Fruit fly (Drosophila melanogaster) whole organism, prepupa: Measurements from ENCODE around the gene CG32576.

Experiments used
- Blimp-1 ChIP-seq: fragments of 200-800 bp; sonication (Bioruptor generic); optimal IDR thresholded peaks from 3 replicates; lab custom pipeline; 2017; ENCODE audit warnings: missing biosample characterization, missing genetic modification characterization, mild to moderate bottlenecking, moderate library complexity, missing genetic modification reagents
- CG10631 ChIP-seq: fragments of 200-800 bp; sonication (Bioruptor generic); optimal IDR thresholded peaks from 2 replicates; lab custom pipeline; 2016; ENCODE audit warnings: missing biosample characterization, missing genetic modification characterization
- CG10669 ChIP-seq: fragments of 200-800 bp; sonication (Bioruptor generic); optimal IDR thresholded peaks from 3 replicates; lab custom pipeline; 2018; ENCODE audit warnings: missing biosample characterization, mild to moderate bottlenecking, missing genetic modification characterization, moderate library complexity
- CG11294 ChIP-seq: fragments of 200-800 bp; sonication (Bioruptor generic); IDR thresholded peaks from 2 replicates; pipeline ENCODE4 v1.3.6; 2022; ENCODE audit warnings: missing biosample characterization, missing genetic modification characterization
- CG11762 ChIP-seq: fragments of 200-800 bp; sonication (Bioruptor generic); optimal IDR thresholded peaks from 3 replicates; lab custom pipeline; 2016; ENCODE audit warnings: missing biosample characterization, missing genetic modification characterization; ENCODE audit not compliant: insufficient read depth
- CG11902 ChIP-seq: fragments of 200-800 bp; sonication (Bioruptor generic); optimal IDR thresholded peaks from 3 replicates; lab custom pipeline; 2016; ENCODE audit warnings: missing biosample characterization, missing genetic modification characterization
- CG15336 ChIP-seq: fragments of 200-800 bp; sonication (Bioruptor generic); IDR thresholded peaks from 2 replicates; pipeline ENCODE4 v1.3.6; 2022; ENCODE audit warnings: missing biosample characterization, missing genetic modification characterization
- CG1621 ChIP-seq: fragments of 200-800 bp; sonication (Bioruptor generic); optimal IDR thresholded peaks from 3 replicates; lab custom pipeline; 2018; ENCODE audit warnings: missing biosample characterization, mild to moderate bottlenecking, missing genetic modification characterization
- CG16779 ChIP-seq: fragments of 200-800 bp; sonication (Bioruptor generic); optimal IDR thresholded peaks from 3 replicates; lab custom pipeline; 2017; ENCODE audit warnings: missing biosample characterization, mild to moderate bottlenecking, missing genetic modification characterization
- CG3032 ChIP-seq: fragments of 200-800 bp; optimal IDR thresholded peaks from 2 replicates; lab custom pipeline; 2019; ENCODE audit warnings: missing biosample characterization, mild to moderate bottlenecking, missing genetic modification characterization, moderate library complexity
- CG31627 ChIP-seq: fragments of 200-800 bp; sonication (Bioruptor generic); optimal IDR thresholded peaks from 3 replicates; lab custom pipeline; 2016; ENCODE audit warnings: missing biosample characterization, missing genetic modification characterization
- CG34406 ChIP-seq: fragments of 200-800 bp; sonication (Bioruptor generic); optimal IDR thresholded peaks from 3 replicates; lab custom pipeline; 2016; ENCODE audit warnings: missing biosample characterization, missing genetic modification characterization
- CG3919 ChIP-seq: fragments of 200-800 bp; sonication (Bioruptor generic); optimal IDR thresholded peaks from 3 replicates; lab custom pipeline; 2016; ENCODE audit warnings: missing biosample characterization, missing genetic modification characterization
- CG4318 ChIP-seq: fragments of 200-800 bp; sonication (Bioruptor generic); optimal IDR thresholded peaks from 3 replicates; lab custom pipeline; 2017; ENCODE audit warnings: missing biosample characterization, mild to moderate bottlenecking, missing genetic modification characterization
- CG6163 ChIP-seq: fragments of 200-800 bp; sonication (Bioruptor generic); IDR thresholded peaks from 3 replicates; pipeline ENCODE4 v1.3.6; 2022; ENCODE audit warnings: missing biosample characterization, missing genetic modification characterization
- CG6276 ChIP-seq: fragments of 200-800 bp; sonication (Bioruptor generic); optimal IDR thresholded peaks from 2 replicates; lab custom pipeline; 2017; ENCODE audit warnings: missing biosample characterization, mild to moderate bottlenecking, missing genetic modification characterization
- CG6808 ChIP-seq: fragments of 200-800 bp; sonication (Bioruptor generic); optimal IDR thresholded peaks from 3 replicates; lab custom pipeline; 2017; ENCODE audit warnings: missing biosample characterization, missing genetic modification characterization, mild to moderate bottlenecking, moderate library complexity, missing genetic modification reagents
- CG6854 ChIP-seq: fragments of 200-800 bp; sonication (Bioruptor generic); optimal IDR thresholded peaks from 2 replicates; lab custom pipeline; 2017; ENCODE audit warnings: missing biosample characterization, mild to moderate bottlenecking, missing genetic modification characterization
- CG7368 ChIP-seq: fragments of 200-800 bp; sonication (Bioruptor generic); optimal IDR thresholded peaks from 3 replicates; lab custom pipeline; 2016; ENCODE audit warnings: missing biosample characterization, missing genetic modification characterization
- CG8119 ChIP-seq: fragments of 200-800 bp; sonication (Bioruptor generic); IDR thresholded peaks from 3 replicates; pipeline ENCODE4 v1.3.6; 2022; ENCODE audit warnings: missing biosample characterization, missing genetic modification characterization
- CG8319 ChIP-seq: fragments of 200-800 bp; sonication (Bioruptor generic); optimal IDR thresholded peaks from 3 replicates; lab custom pipeline; 2016; ENCODE audit warnings: missing biosample characterization, missing genetic modification characterization
- CG8632 ChIP-seq: fragments of 200-800 bp; sonication (Bioruptor generic); optimal IDR thresholded peaks from 3 replicates; lab custom pipeline; 2016; ENCODE audit warnings: missing biosample characterization, missing genetic modification characterization
- CG9139 ChIP-seq: fragments of 200-800 bp; sonication (Bioruptor generic); optimal IDR thresholded peaks from 3 replicates; lab custom pipeline; 2017; ENCODE audit warnings: missing biosample characterization, mild to moderate bottlenecking, missing genetic modification characterization
- Eip75B ChIP-seq: fragments of 200-800 bp; sonication (Bioruptor generic); optimal IDR thresholded peaks from 3 replicates; lab custom pipeline; 2016; ENCODE audit warnings: missing biosample characterization, missing genetic modification characterization
- Eip78C ChIP-seq: fragments of 200-800 bp; sonication (Bioruptor generic); peaks from one replicate; lab custom pipeline; 2016; ENCODE audit warnings: missing biosample characterization, missing genetic modification characterization
- Ets21C ChIP-seq: fragments of 200-800 bp; sonication (Bioruptor generic); optimal IDR thresholded peaks from 3 replicates; lab custom pipeline; 2016; ENCODE audit warnings: missing biosample characterization, missing genetic modification characterization
- Gug ChIP-seq: fragments of 200-800 bp; sonication (Bioruptor generic); IDR thresholded peaks from 2 replicates; pipeline ENCODE4 v1.3.6; 2022; ENCODE audit warnings: missing biosample characterization, missing genetic modification characterization
- Hr38 ChIP-seq: sonication (Bioruptor generic); optimal IDR thresholded peaks from 2 replicates; lab custom pipeline; 2016; ENCODE audit warnings: missing biosample characterization, missing genetic modification characterization
- Hr39 ChIP-seq: fragments of 200-800 bp; sonication (Bioruptor generic); optimal IDR thresholded peaks from 2 replicates; lab custom pipeline; 2016; ENCODE audit warnings: missing biosample characterization, missing genetic modification characterization
- Lpt ChIP-seq: fragments of 200-800 bp; sonication (Bioruptor generic); optimal IDR thresholded peaks from 3 replicates; lab custom pipeline; 2016; ENCODE audit warnings: missing biosample characterization, missing genetic modification characterization
- Met ChIP-seq: fragments of 200-800 bp; sonication (Bioruptor generic); optimal IDR thresholded peaks from 3 replicates; lab custom pipeline; 2016; ENCODE audit warnings: missing biosample characterization, missing genetic modification characterization
- OdsH ChIP-seq: fragments of 200-800 bp; sonication (Bioruptor generic); optimal IDR thresholded peaks from 3 replicates; lab custom pipeline; 2016; ENCODE audit warnings: missing biosample characterization, missing genetic modification characterization
- Smox ChIP-seq: fragments of 200-800 bp; sonication (Bioruptor generic); optimal IDR thresholded peaks from 3 replicates; lab custom pipeline; 2016; ENCODE audit warnings: missing biosample characterization, missing genetic modification characterization
- Sox102F ChIP-seq: fragments of 200-800 bp; sonication (Bioruptor generic); optimal IDR thresholded peaks from 2 replicates; lab custom pipeline; 2016; ENCODE audit warnings: missing biosample characterization, mild to moderate bottlenecking, missing genetic modification characterization
- Sox14 ChIP-seq: fragments of 200-800 bp; sonication (Bioruptor generic); optimal IDR thresholded peaks from 3 replicates; lab custom pipeline; 2016; ENCODE audit warnings: missing biosample characterization, missing genetic modification characterization
- Sox15 ChIP-seq: fragments of 200-800 bp; sonication (Bioruptor generic); optimal IDR thresholded peaks from 3 replicates; lab custom pipeline; 2016; ENCODE audit warnings: missing biosample characterization, missing genetic modification characterization
- achi ChIP-seq: fragments of 200-800 bp; sonication (Bioruptor generic); optimal IDR thresholded peaks from 3 replicates; lab custom pipeline; 2016; ENCODE audit warnings: missing biosample characterization, missing genetic modification characterization
- acj6 ChIP-seq: fragments of 200-800 bp; sonication (Bioruptor generic); optimal IDR thresholded peaks from 3 replicates; lab custom pipeline; 2016; ENCODE audit warnings: missing biosample characterization, missing genetic modification characterization
- cyc ChIP-seq: fragments of 200-800 bp; sonication (Bioruptor generic); optimal IDR thresholded peaks from 3 replicates; lab custom pipeline; 2016; ENCODE audit warnings: missing biosample characterization, missing genetic modification characterization
- dac ChIP-seq: fragments of 200-800 bp; sonication (Bioruptor generic); optimal IDR thresholded peaks from 2 replicates; lab custom pipeline; 2017; ENCODE audit warnings: missing biosample characterization, mild to moderate bottlenecking, missing genetic modification characterization
- dsx ChIP-seq: fragments of 200-800 bp; optimal IDR thresholded peaks from 3 replicates; lab custom pipeline; 2019; ENCODE audit warnings: missing biosample characterization, mild to moderate bottlenecking, missing genetic modification characterization, moderate library complexity; ENCODE audit not compliant: poor library complexity, severe bottlenecking
- eg ChIP-seq: fragments of 200-800 bp; sonication (Bioruptor generic); IDR thresholded peaks from 3 replicates; pipeline ENCODE4 v1.3.6; 2022; ENCODE audit warnings: missing biosample characterization, missing genetic modification characterization
- esn ChIP-seq: fragments of 200-800 bp; sonication (Bioruptor generic); optimal IDR thresholded peaks from 2 replicates; lab custom pipeline; 2016; ENCODE audit warnings: missing biosample characterization, mild to moderate bottlenecking, missing genetic modification characterization, moderate library complexity
- fd59A ChIP-seq: fragments of 200-800 bp; sonication (Bioruptor generic); optimal IDR thresholded peaks from 2 replicates; lab custom pipeline; 2017; ENCODE audit warnings: missing biosample characterization, mild to moderate bottlenecking, missing genetic modification characterization, missing genetic modification reagents
- fd85E ChIP-seq: fragments of 200-800 bp; sonication (Bioruptor generic); optimal IDR thresholded peaks from 3 replicates; lab custom pipeline; 2016; ENCODE audit warnings: missing biosample characterization, missing genetic modification characterization
- lz ChIP-seq: fragments of 200-800 bp; sonication (Bioruptor generic); optimal IDR thresholded peaks from 3 replicates; lab custom pipeline; 2016; ENCODE audit warnings: missing biosample characterization, missing genetic modification characterization
- net ChIP-seq: fragments of 200-800 bp; sonication (Bioruptor generic); optimal IDR thresholded peaks from 3 replicates; lab custom pipeline; 2016; ENCODE audit warnings: missing biosample characterization, missing genetic modification characterization
- salr ChIP-seq, 2 experiments: fragments of 200-800 bp; sonication (Bioruptor generic); optimal IDR thresholded peaks; 3 replicates each; lab custom pipeline; 2016 to 2018; ENCODE audit warnings: missing biosample characterization in 2 of 2, missing genetic modification characterization in 2 of 2, mild to moderate bottlenecking in 1 of 2
- spab ChIP-seq: fragments of 200-800 bp; sonication (Bioruptor generic); optimal IDR thresholded peaks from 2 replicates; lab custom pipeline; 2017; ENCODE audit warnings: missing biosample characterization, mild to moderate bottlenecking, missing genetic modification characterization, missing genetic modification reagents
- ss ChIP-seq, 2 experiments: fragments of 200-800 bp; sonication (Bioruptor generic); optimal IDR thresholded peaks; 2 replicates in 1 of 2; 3 replicates in 1 of 2; lab custom pipeline; 2017 to 2018; ENCODE audit warnings: mild to moderate bottlenecking in 2 of 2, missing biosample characterization in 2 of 2, missing genetic modification characterization in 2 of 2, moderate library complexity in 1 of 2
- svp ChIP-seq: fragments of 200-800 bp; sonication (Bioruptor generic); peaks from one replicate; lab custom pipeline; 2016; ENCODE audit warnings: missing biosample characterization, missing genetic modification characterization
- topi ChIP-seq: fragments of 200-800 bp; sonication (Bioruptor generic); optimal IDR thresholded peaks from 3 replicates; lab custom pipeline; 2016; ENCODE audit warnings: missing biosample characterization, missing genetic modification characterization
- vri ChIP-seq: fragments of 200-800 bp; sonication (Bioruptor generic); optimal IDR thresholded peaks from 3 replicates; lab custom pipeline; 2016; ENCODE audit warnings: missing biosample characterization, mild to moderate bottlenecking, missing genetic modification characterization

Gene CG32576

DNA sequence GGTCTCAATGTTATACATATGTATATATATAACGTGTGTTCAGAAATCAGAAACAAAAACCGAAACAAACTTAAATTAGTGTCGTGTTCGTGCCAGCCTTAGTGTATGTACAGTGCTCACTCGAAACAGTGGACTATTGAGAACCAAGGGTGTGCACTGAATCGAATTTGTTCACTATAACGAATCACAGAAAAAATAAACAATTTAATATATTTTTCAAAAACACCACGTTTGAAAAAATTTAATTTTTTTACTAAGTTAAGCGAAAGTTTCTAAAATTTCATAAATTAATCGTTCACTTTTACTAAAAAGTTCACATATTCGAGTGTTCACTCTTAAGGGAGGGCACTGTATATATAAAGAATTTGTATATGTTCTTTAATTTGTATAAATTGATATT lies 3.1 kb downstream of the CG32576 start:
- TF ChIP-seq OdsH (peak; percentile 38), CG31627 (peak; percentile 19), CG10631 (peak; percentile 11), fd85E (GFP tag; lab: Kevin White, UChicago) (no peak), fd59A (GFP tag; lab: Kevin White, UChicago) (no peak), CG15336 (no peak), CG10669 (GFP tag; lab: Kevin White, UChicago) (no peak), CG8319 (GFP tag; lab: Kevin White, UChicago) (no peak), Blimp-1 (no peak), Gug (GFP tag; lab: Robert Waterston, UW) (no peak), CG6854 (no peak), CG11294 (GFP tag; lab: Robert Waterston, UW) (no peak), Sox14 (GFP tag; lab: Kevin White, UChicago) (no peak), CG4318 (GFP tag; lab: Kevin White, UChicago) (no peak), dsx (GFP tag; lab: Kevin White, UChicago) (no peak), Hr39 (peak; percentile 26), achi (GFP tag; lab: Kevin White, UChicago) (no peak), spab (GFP tag; lab: Kevin White, UChicago) (no peak), acj6 (GFP tag; lab: Kevin White, UChicago) (peak; percentile 17), Met (peak; percentile 43), Smox (GFP tag; lab: Kevin White, UChicago) (peak; percentile 34), Eip75B (GFP tag; lab: Kevin White, UChicago) (peak; percentile 18), CG6808 (no peak), ss (GFP tag; optimal IDR thresholded peaks at IDR 0.05; lab: Kevin White, UChicago) (no peak), cyc (GFP tag; lab: Kevin White, UChicago) (no peak), CG8632 (GFP tag; lab: Kevin White, UChicago) (no peak), CG3919 (GFP tag; lab: Kevin White, UChicago) (no peak), lz (peak; percentile 20), Eip78C (GFP tag; lab: Kevin White, UChicago) (peak; percentile 79), vri (GFP tag; lab: Kevin White, UChicago) (peak; percentile 7), CG1621 (tag; lab: Kevin White, UChicago) (no peak), dac (GFP tag; lab: Kevin White, UChicago) (no peak), CG6276 (no peak), CG3032 (tag; lab: Kevin White, UChicago) (no peak), CG8119 (no peak), Sox102F (GFP tag; lab: Kevin White, UChicago) (peak; percentile 24), salr (GFP tag; optimal IDR thresholded peaks at IDR 0.05; lab: Kevin White, UChicago) (no peak), CG11762 (GFP tag; lab: Kevin White, UChicago) (no peak), svp (GFP tag; lab: Kevin White, UChicago) (peak; percentile 83), CG34406 (peak; percentile 17), CG16779 (tag; lab: Kevin White, UChicago) (no peak), Sox15 (GFP tag; lab: Kevin White, UChicago) (no peak), CG9139 (no peak), esn (peak; percentile 46), Lpt (GFP tag; lab: Kevin White, UChicago) (no peak), CG6163 (GFP tag; lab: Robert Waterston, UW) (no peak), Hr38 (GFP tag; lab: Kevin White, UChicago) (no peak), Ets21C (GFP tag; lab: Kevin White, UChicago) (no peak), CG7368 (no peak), net (GFP tag; lab: Kevin White, UChicago) (no peak), eg (GFP tag; lab: Robert Waterston, UW) (no peak), topi (peak; percentile 34), CG11902 (GFP tag; lab: Kevin White, UChicago) (no peak)
